Worm (Caenorhabditis elegans) whole organism, L4 larva: ENCODE measurements around the gene F31B12.3.

Source experiments
- F10B5.3 ChIP-seq: sonication (generic microtip); optimal IDR thresholded peaks from 2 replicates; lab custom pipeline; 2016; ENCODE audit warnings: mild to moderate bottlenecking, missing genetic modification characterization, missing compliant biosample characterization
- gei-8 ChIP-seq: fragments of 200-800 bp; sonication (Bioruptor generic); optimal IDR thresholded peaks from 2 replicates; lab custom pipeline; 2018; ENCODE audit warnings: mild to moderate bottlenecking, missing genetic modification characterization, missing compliant biosample characterization
- lir-3 ChIP-seq: sonication (generic microtip); optimal IDR thresholded peaks from 2 replicates; lab custom pipeline; 2016; ENCODE audit warnings: mild to moderate bottlenecking, missing genetic modification characterization, missing compliant biosample characterization
- nhr-102 ChIP-seq: sonication (generic microtip); optimal IDR thresholded peaks from 2 replicates; lab custom pipeline; 2016; ENCODE audit warnings: mild to moderate bottlenecking, missing genetic modification characterization, moderate library complexity, missing compliant biosample characterization
- pha-4 ChIP-seq, 2 experiments: fragments of 150-350 bp in 1 of 2; fragments of 200-800 bp in 1 of 2; sonication (Bioruptor generic) in 1 of 2; IDR thresholded peaks in 1 of 2; optimal IDR thresholded peaks in 1 of 2; 2 replicates each; pipeline versions ENCODE4 v1.3.6 to Lab custom; 2014 to 2022; ENCODE audit warnings: missing genetic modification characterization in 2 of 2, missing genetic modification reagents in 2 of 2, missing biosample characterization in 1 of 2, missing compliant biosample characterization in 1 of 2
- snpc-4 ChIP-seq: fragments of 150-350 bp; optimal IDR thresholded peaks from 2 replicates; lab custom pipeline; 2014; ENCODE audit warnings: missing biosample characterization, missing genetic modification characterization

ce11 chrX:10837609-10838008 is 17.2 kb upstream of the F31B12.3 start:
- TF ChIP-seq F10B5.3 (tag; lab: Kevin White, UChicago): no peak
- TF ChIP-seq lir-3 (tag; lab: Kevin White, UChicago): no peak
- TF ChIP-seq gei-8: no peak
- TF ChIP-seq nhr-102 (tag; lab: Kevin White, UChicago): no peak
- TF ChIP-seq snpc-4 (tag; lab: Kevin White, UChicago): no peak
- TF ChIP-seq pha-4 (GFP tag; IDR thresholded peaks at IDR 0.05; lab: Robert Waterston, UW): no peak
- TF ChIP-seq pha-4 (tag; optimal IDR thresholded peaks at IDR 0.05; lab: Kevin White, UChicago): no peak
